Comparison of ENCODE assay signal across 4 worm cellular contexts in the genomic region with DNA sequence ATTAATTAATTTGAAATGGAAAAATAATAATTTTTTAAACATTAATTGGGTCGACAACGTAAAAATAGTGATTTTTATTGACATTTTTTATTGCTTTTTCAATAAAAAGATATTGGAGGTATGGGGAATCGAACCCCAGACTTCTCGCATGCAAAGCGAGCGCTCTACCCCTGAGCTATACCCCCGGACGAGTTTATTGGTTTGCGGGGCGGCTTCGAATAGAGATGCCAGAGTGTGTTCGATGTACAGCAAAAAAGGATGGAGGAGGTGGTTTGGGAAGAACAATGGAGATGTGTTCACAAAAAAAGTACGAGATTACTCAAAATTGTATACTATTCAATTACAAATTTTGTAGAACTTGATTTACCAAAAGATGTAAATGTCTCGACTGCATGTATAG.
TF ChIP-seq lines count a peak whose summit lies in the region.

No protein-coding gene starts in this region.

TF ChIP-seq in whole organism, L2 larva, 48 proteins besides CTCF, POLR2A, EP300 and RAD21:
- no peak for TF ChIP-seq mab-5 (tag; optimal IDR thresholded peaks at IDR 0.05; lab: Kevin White, UChicago)
- TF ChIP-seq lin-11 (tag; optimal IDR thresholded peaks at IDR 0.05; lab: Kevin White, UChicago) = peak; percentile 23
- peak; percentile 41 for TF ChIP-seq nhr-21 (tag; optimal IDR thresholded peaks at IDR 0.05; lab: Kevin White, UChicago)
- peak; percentile 97 for TF ChIP-seq snpc-4 (tag; optimal IDR thresholded peaks at IDR 0.05; lab: Kevin White, UChicago)
- peak; percentile 80 for TF ChIP-seq nhr-129 (tag; optimal IDR thresholded peaks at IDR 0.05; lab: Kevin White, UChicago)
- TF ChIP-seq C34F6.9 (tag; optimal IDR thresholded peaks at IDR 0.05; lab: Kevin White, UChicago) = peak; percentile 36
- TF ChIP-seq egl-27 (tag; optimal IDR thresholded peaks at IDR 0.05; lab: Kevin White, UChicago) = no peak
- TF ChIP-seq zag-1 (tag; optimal IDR thresholded peaks at IDR 0.05; lab: Kevin White, UChicago) = no peak
- peak; percentile 43 for TF ChIP-seq gmeb-1 (tag; optimal IDR thresholded peaks at IDR 0.05; lab: Kevin White, UChicago)
- peak; percentile 17 for TF ChIP-seq crh-2 (tag; optimal IDR thresholded peaks at IDR 0.05; lab: Kevin White, UChicago)
- TF ChIP-seq elt-1 (tag; optimal IDR thresholded peaks at IDR 0.05; lab: Kevin White, UChicago) = no peak
- TF ChIP-seq ztf-4 (tag; optimal IDR thresholded peaks at IDR 0.05; lab: Kevin White, UChicago) = no peak
- peak; percentile 14 for TF ChIP-seq lin-13 (GFP tag; optimal IDR thresholded peaks at IDR 0.05; lab: Kevin White, UChicago)
- peak; percentile 52 for TF ChIP-seq unc-55 (GFP tag; optimal IDR thresholded peaks at IDR 0.05; lab: Kevin White, UChicago)
- TF ChIP-seq sem-4 (tag; optimal IDR thresholded peaks at IDR 0.05; lab: Kevin White, UChicago) = no peak
- no peak for TF ChIP-seq unc-39 (tag; optimal IDR thresholded peaks at IDR 0.05; lab: Kevin White, UChicago)
- peak; percentile 7 for TF ChIP-seq nhr-25 (tag; optimal IDR thresholded peaks at IDR 0.05; lab: Kevin White, UChicago)
- no peak for TF ChIP-seq unc-62 (GFP tag; optimal IDR thresholded peaks at IDR 0.05; lab: Kevin White, UChicago)
- no peak for TF ChIP-seq peb-1 (tag; optimal IDR thresholded peaks at IDR 0.05; lab: Kevin White, UChicago)
- peak; percentile 38 for TF ChIP-seq F13H6.1 (tag; optimal IDR thresholded peaks at IDR 0.05; lab: Kevin White, UChicago)
TF ChIP-seq in whole organism, L2 larva: peak in this region for 11.

TF ChIP-seq in whole organism, L4 larva, 104 proteins besides CTCF, POLR2A, EP300 and RAD21 (continues in another document):
- TF ChIP-seq lim-7 (GFP tag; IDR thresholded peaks at IDR 0.05; lab: Robert Waterston, UW) = peak; percentile 64; the same call in 1 of the 2 replicates
- no peak for TF ChIP-seq lin-13 (GFP tag; optimal IDR thresholded peaks at IDR 0.05; lab: Kevin White, UChicago)
- no peak for TF ChIP-seq gei-8 (GFP tag; optimal IDR thresholded peaks at IDR 0.05; lab: Kevin White, UChicago)
- TF ChIP-seq madf-5 (GFP tag; IDR thresholded peaks at IDR 0.05; lab: Robert Waterston, UW) = 0 out of 4 replicates have a peak, but pooled peaks of 1 of the 2 experiments have one; percentile 49
- no peak for TF ChIP-seq vab-7 (GFP tag; IDR thresholded peaks at IDR 0.05; lab: Robert Waterston, UW)
- no peak for TF ChIP-seq ZK546.5 (tag; optimal IDR thresholded peaks at IDR 0.05; lab: Kevin White, UChicago)
- TF ChIP-seq unc-39 (tag; optimal IDR thresholded peaks at IDR 0.05; lab: Kevin White, UChicago) = no peak
- TF ChIP-seq unc-62 (GFP tag; optimal IDR thresholded peaks at IDR 0.05 in 1 of 2; lab: Kevin White, UChicago) = no peak
- TF ChIP-seq unc-62 (tag; optimal IDR thresholded peaks at IDR 0.05; lab: Kevin White, UChicago) = no peak
- peak; percentile 78; the same call in 1 of the 2 replicates for TF ChIP-seq daf-19 (GFP tag; conservative IDR thresholded peaks at IDR 0.05; lab: Robert Waterston, UW)
- TF ChIP-seq rbr-2 (tag; optimal IDR thresholded peaks at IDR 0.05; lab: Kevin White, UChicago) = no peak
- TF ChIP-seq Y75B8A.6 (GFP tag; IDR thresholded peaks at IDR 0.05; lab: Robert Waterston, UW) = no peak; the same call in 1 of the 2 replicates
- TF ChIP-seq ztf-7 (tag; optimal IDR thresholded peaks at IDR 0.05; lab: Kevin White, UChicago) = peak; percentile 76
- peak; percentile 37 for TF ChIP-seq nhr-48 (tag; optimal IDR thresholded peaks at IDR 0.05; lab: Kevin White, UChicago)
- no peak for TF ChIP-seq ceh-20 (GFP tag; IDR thresholded peaks at IDR 0.05; lab: Robert Waterston, UW)
- peak; percentile 4 for TF ChIP-seq F37D6.2 (tag; optimal IDR thresholded peaks at IDR 0.05; lab: Kevin White, UChicago)
- TF ChIP-seq dmd-6 (GFP tag; IDR thresholded peaks at IDR 0.05; lab: Robert Waterston, UW) = no peak
- no peak for TF ChIP-seq zfp-2 (tag; optimal IDR thresholded peaks at IDR 0.05; lab: Kevin White, UChicago)
- peak; percentile 8 for TF ChIP-seq Y5F2A.4 (GFP tag; optimal IDR thresholded peaks at IDR 0.05; lab: Kevin White, UChicago)
- no peak for TF ChIP-seq T26A8.4 (GFP tag; IDR thresholded peaks at IDR 0.05; lab: Robert Waterston, UW)
- no peak for TF ChIP-seq T20F7.1 (GFP tag; optimal IDR thresholded peaks at IDR 0.05; lab: Kevin White, UChicago)
- TF ChIP-seq pha-4 (GFP tag; IDR thresholded peaks at IDR 0.05; lab: Robert Waterston, UW) = peak; percentile 59; the same call in 1 of the 2 replicates
- no peak for TF ChIP-seq pha-4 (tag; optimal IDR thresholded peaks at IDR 0.05; lab: Kevin White, UChicago)

TF ChIP-seq in whole organism, late embryonic, 69 proteins besides CTCF, POLR2A, EP300 and RAD21 (continues in another document):
- TF ChIP-seq che-1 (tag; optimal IDR thresholded peaks at IDR 0.05; lab: Kevin White, UChicago) = peak; percentile 66
- TF ChIP-seq ref-2 (tag; optimal IDR thresholded peaks at IDR 0.05; lab: Kevin White, UChicago) = no peak
- 0 out of 2 replicates have a peak, but pooled peaks have one; percentile 19 for TF ChIP-seq unc-3 (GFP tag; conservative IDR thresholded peaks at IDR 0.05; lab: Robert Waterston, UW)
- TF ChIP-seq unc-3 (tag; optimal IDR thresholded peaks at IDR 0.05; lab: Kevin White, UChicago) = no peak
- no peak for TF ChIP-seq syd-9 (tag; optimal IDR thresholded peaks at IDR 0.05; lab: Kevin White, UChicago)
- no peak for TF ChIP-seq ceh-14 (tag; optimal IDR thresholded peaks at IDR 0.05; lab: Kevin White, UChicago)
- TF ChIP-seq ceh-24 (tag; optimal IDR thresholded peaks at IDR 0.05; lab: Kevin White, UChicago) = no peak
- no peak for TF ChIP-seq pqm-1 (tag; optimal IDR thresholded peaks at IDR 0.05; lab: Kevin White, UChicago)
- TF ChIP-seq zip-5 (tag; optimal IDR thresholded peaks at IDR 0.05; lab: Kevin White, UChicago) = peak; percentile 6
- peak; percentile 63 for TF ChIP-seq elt-2 (tag; optimal IDR thresholded peaks at IDR 0.05; lab: Kevin White, UChicago)
- peak; percentile 56 for TF ChIP-seq lin-11 (tag; optimal IDR thresholded peaks at IDR 0.05; lab: Kevin White, UChicago)
- no peak for TF ChIP-seq fkh-6 (tag; optimal IDR thresholded peaks at IDR 0.05; lab: Kevin White, UChicago)
- peak; percentile 8 for TF ChIP-seq odd-2 (tag; optimal IDR thresholded peaks at IDR 0.05; lab: Kevin White, UChicago)
- TF ChIP-seq madf-2 (tag; optimal IDR thresholded peaks at IDR 0.05; lab: Kevin White, UChicago) = no peak
- TF ChIP-seq ceh-6 (GFP tag; optimal IDR thresholded peaks at IDR 0.05; lab: Kevin White, UChicago) = no peak
- peak; percentile 22 for TF ChIP-seq ceh-34 (tag; optimal IDR thresholded peaks at IDR 0.05; lab: Kevin White, UChicago)
- TF ChIP-seq hlh-30 (tag; optimal IDR thresholded peaks at IDR 0.05; lab: Kevin White, UChicago; ENCODE audit: insufficient read depth) = no peak
- no peak for TF ChIP-seq ceh-19 (GFP tag; optimal IDR thresholded peaks at IDR 0.05; lab: Kevin White, UChicago)
- TF ChIP-seq Y22D7AL.16 (tag; optimal IDR thresholded peaks at IDR 0.05; lab: Kevin White, UChicago) = peak; percentile 28
- TF ChIP-seq ttx-3 (tag; optimal IDR thresholded peaks at IDR 0.05; lab: Kevin White, UChicago) = peak; percentile 71
- no peak for TF ChIP-seq K09A11.1 (tag; optimal IDR thresholded peaks at IDR 0.05; lab: Kevin White, UChicago; ENCODE audit: insufficient read depth)
- peak; percentile 51 for TF ChIP-seq pha-2 (tag; optimal IDR thresholded peaks at IDR 0.05; lab: Kevin White, UChicago)
- TF ChIP-seq unc-55 (GFP tag; optimal IDR thresholded peaks at IDR 0.05; lab: Kevin White, UChicago) = no peak
- no peak for TF ChIP-seq hlh-8 (tag; optimal IDR thresholded peaks at IDR 0.05; lab: Kevin White, UChicago)
- TF ChIP-seq nhr-232 (tag; optimal IDR thresholded peaks at IDR 0.05; lab: Kevin White, UChicago) = peak; percentile 55

TF ChIP-seq in whole organism, mixed stage, embryonic, 35 proteins besides CTCF, POLR2A, EP300 and RAD21:
- TF ChIP-seq blmp-1 (tag; optimal IDR thresholded peaks at IDR 0.05; lab: Kevin White, UChicago) = no peak
- no peak for TF ChIP-seq ztf-11 (tag; optimal IDR thresholded peaks at IDR 0.05; lab: Kevin White, UChicago)
- TF ChIP-seq nhr-28 (tag; optimal IDR thresholded peaks at IDR 0.05; lab: Kevin White, UChicago) = no peak
- peak; percentile 71 for TF ChIP-seq ceh-43 (GFP tag; optimal IDR thresholded peaks at IDR 0.05; lab: Kevin White, UChicago)
- TF ChIP-seq lin-32 (GFP tag; optimal IDR thresholded peaks at IDR 0.05; lab: Kevin White, UChicago) = peak; percentile 38
- no peak for TF ChIP-seq elt-3 (tag; optimal IDR thresholded peaks at IDR 0.05; lab: Kevin White, UChicago)
- TF ChIP-seq zip-8 (tag; optimal IDR thresholded peaks at IDR 0.05; lab: Kevin White, UChicago) = no peak
- peak; percentile 14 for TF ChIP-seq bed-3 (GFP tag; optimal IDR thresholded peaks at IDR 0.05; lab: Kevin White, UChicago)
- TF ChIP-seq elt-1 (tag; optimal IDR thresholded peaks at IDR 0.05; lab: Kevin White, UChicago; ENCODE audit: borderline replicate concordance, insufficient read depth) = no peak
- peak; percentile 26 for TF ChIP-seq flh-1 (GFP tag; optimal IDR thresholded peaks at IDR 0.05; lab: Kevin White, UChicago)
- TF ChIP-seq ceh-83 (GFP tag; optimal IDR thresholded peaks at IDR 0.05; lab: Kevin White, UChicago) = peak; percentile 87
- TF ChIP-seq mep-1 (tag; optimal IDR thresholded peaks at IDR 0.05; lab: Kevin White, UChicago) = no peak
- no peak for TF ChIP-seq ceh-39 (tag; optimal IDR thresholded peaks at IDR 0.05; lab: Kevin White, UChicago)
- no peak for TF ChIP-seq nhr-237 (tag; optimal IDR thresholded peaks at IDR 0.05; lab: Kevin White, UChicago)
TF ChIP-seq in whole organism, mixed stage, embryonic: peak in this region for 5.
